Worm (Caenorhabditis elegans) whole organism, L4/young adult: Measurements from ENCODE around the gene C47E12.14.

Experiments
- W03F9.2 ChIP-seq: fragments of 150-350 bp; optimal IDR thresholded peaks from 2 replicates; lab custom pipeline; 2014; ENCODE audit warnings: missing biosample characterization, missing genetic modification characterization
- him-1 ChIP-seq: sonication (generic microtip); optimal IDR thresholded peaks from 2 replicates; lab custom pipeline; 2016; ENCODE audit warnings: missing genotype, missing genetic modification reagents, missing genetic modification characterization, missing compliant biosample characterization

- TF ChIP-seq him-1 (tag; lab: Kevin White, UChicago) = no peak
- TF ChIP-seq W03F9.2 (tag; lab: Kevin White, UChicago) = no peak
These were observed 13.2 kb upstream of the C47E12.14 start for ce11 chrIV:9989416-9989815.
